Fruit fly (Drosophila melanogaster) whole organism, wandering third instar larva: ENCODE measurements around the gene CG12362.

ENCODE experiments used
- CG32264 ChIP-seq: fragments of 200-800 bp; sonication (Bioruptor generic); optimal IDR thresholded peaks from 2 replicates; lab custom pipeline; 2016; ENCODE audit warnings: missing biosample characterization, missing genetic modification characterization
- Dfd ChIP-seq: fragments of >200 bp; optimal IDR thresholded peaks from 2 replicates; lab custom pipeline; 2017; ENCODE audit warnings: missing biosample characterization, missing genetic modification characterization
- Dif ChIP-seq: fragments of 200-275, 200-300 bp; sonication (Bioruptor generic); optimal IDR thresholded peaks from 2 replicates; lab custom pipeline; 2018; ENCODE audit warnings: missing biosample characterization, missing genetic modification characterization; ENCODE audit not compliant: partially characterized antibody
- GATAd ChIP-seq: sonication (Bioruptor generic); optimal IDR thresholded peaks from 2 replicates; lab custom pipeline; 2016; ENCODE audit warnings: missing biosample characterization, missing genetic modification characterization
- Hnf4 ChIP-seq: fragments of 200-800 bp; sonication (Bioruptor generic); optimal IDR thresholded peaks from 2 replicates; lab custom pipeline; 2016; ENCODE audit warnings: missing biosample characterization, mild to moderate bottlenecking, missing genetic modification characterization
- Hr83 ChIP-seq: fragments of 200-300 bp; sonication (Bioruptor generic); optimal IDR thresholded peaks from 2 replicates; lab custom pipeline; 2016; ENCODE audit warnings: missing biosample characterization, mild to moderate bottlenecking, missing genetic modification characterization, moderate library complexity; ENCODE audit not compliant: poor library complexity, severe bottlenecking
- N ChIP-seq: fragments of >200 bp; optimal IDR thresholded peaks from 2 replicates; lab custom pipeline; 2018; ENCODE audit warnings: missing biosample characterization, missing external identifiers, missing genetic modification characterization
- OdsH ChIP-seq: fragments of 200-800 bp; sonication (Bioruptor generic); optimal IDR thresholded peaks from 2 replicates; lab custom pipeline; 2016; ENCODE audit warnings: missing biosample characterization, mild to moderate bottlenecking, missing genetic modification characterization
- Vsx2 ChIP-seq: fragments of 200-300, 225-300 bp; sonication (Bioruptor generic); optimal IDR thresholded peaks from 2 replicates; lab custom pipeline; 2018; ENCODE audit warnings: missing biosample characterization, missing genetic modification characterization; ENCODE audit not compliant: partially characterized antibody
- dsf ChIP-seq: sonication (Bioruptor generic); optimal IDR thresholded peaks from 2 replicates; lab custom pipeline; 2016; ENCODE audit warnings: missing biosample characterization, missing genetic modification characterization, borderline replicate concordance
- h ChIP-seq: fragments of 200-800 bp; sonication (Bioruptor generic); optimal IDR thresholded peaks from 3 replicates; lab custom pipeline; 2016; ENCODE audit warnings: missing biosample characterization, mild to moderate bottlenecking, missing genetic modification characterization
- jim ChIP-seq: fragments of 175-275, 200-325 bp; sonication (Bioruptor generic); optimal IDR thresholded peaks from 2 replicates; lab custom pipeline; 2016; ENCODE audit warnings: missing biosample characterization, mild to moderate bottlenecking, missing genetic modification characterization
- psq ChIP-seq: fragments of 200-800 bp; sonication (Bioruptor generic); optimal IDR thresholded peaks from 3 replicates; lab custom pipeline; 2017; ENCODE audit warnings: missing biosample characterization, mild to moderate bottlenecking, missing genetic modification characterization, moderate library complexity

dm6 chr3L:10439873-10440272, 27.3 kb downstream of the CG12362 start:
- TF ChIP-seq h (GFP tag; lab: Kevin White, UChicago): no peak
- no peak for TF ChIP-seq Dfd (GFP tag; lab: Kevin White, UChicago)
- no peak for TF ChIP-seq Hnf4 (GFP tag; lab: Kevin White, UChicago)
- TF ChIP-seq CG32264 (GFP tag; lab: Kevin White, UChicago): no peak
- TF ChIP-seq Hr83: no peak
- TF ChIP-seq dsf (GFP tag; lab: Kevin White, UChicago): no peak
- no peak for TF ChIP-seq Dif (GFP tag; lab: Kevin White, UChicago)
- TF ChIP-seq N (GFP tag; lab: Kevin White, UChicago): no peak
- TF ChIP-seq Vsx2 (GFP tag; lab: Kevin White, UChicago): no peak
- TF ChIP-seq OdsH (GFP tag; lab: Kevin White, UChicago): no peak
- no peak for TF ChIP-seq GATAd (GFP tag; lab: Kevin White, UChicago)
- TF ChIP-seq jim (GFP tag; lab: Kevin White, UChicago): no peak
- no peak for TF ChIP-seq psq
